Worm (Caenorhabditis elegans): Measurements from ENCODE around the gene ntl-2.

Gene ntl-2

ce11 chrII:4362088-4362487 lies 14.2 kb downstream of the ntl-2 start:
- TF ChIP-seq daf-12 (tag; optimal IDR thresholded peaks at IDR 0.05) (no peak), fkh-2 (tag; optimal IDR thresholded peaks at IDR 0.05) (no peak), nhr-25 (tag; optimal IDR thresholded peaks at IDR 0.05) (peak; percentile 54), nhr-23 (tag; optimal IDR thresholded peaks at IDR 0.05) (no peak), nhr-28 (tag; optimal IDR thresholded peaks at IDR 0.05) (no peak), mml-1 (tag; optimal IDR thresholded peaks at IDR 0.05) (no peak), ama-1 (optimal IDR thresholded peaks at IDR 0.05) (no peak), hmg-11 (tag; optimal IDR thresholded peaks at IDR 0.05) (no peak), nfya-1 (tag; optimal IDR thresholded peaks at IDR 0.05; ENCODE audit: insufficient read depth) (no peak), aly-2 (tag; optimal IDR thresholded peaks at IDR 0.05) (no peak), nhr-237 (tag; optimal IDR thresholded peaks at IDR 0.05) (no peak), elt-3 (tag; optimal IDR thresholded peaks at IDR 0.05) (no peak), pha-4 (tag; optimal IDR thresholded peaks at IDR 0.05) (peak; percentile 41), zag-1 (tag; optimal IDR thresholded peaks at IDR 0.05) (no peak), nhr-11 (tag; optimal IDR thresholded peaks at IDR 0.05) (no peak), R02D3.7 (tag; optimal IDR thresholded peaks at IDR 0.05) (no peak), unc-62 (GFP tag; optimal IDR thresholded peaks at IDR 0.05) (no peak)

DNA sequence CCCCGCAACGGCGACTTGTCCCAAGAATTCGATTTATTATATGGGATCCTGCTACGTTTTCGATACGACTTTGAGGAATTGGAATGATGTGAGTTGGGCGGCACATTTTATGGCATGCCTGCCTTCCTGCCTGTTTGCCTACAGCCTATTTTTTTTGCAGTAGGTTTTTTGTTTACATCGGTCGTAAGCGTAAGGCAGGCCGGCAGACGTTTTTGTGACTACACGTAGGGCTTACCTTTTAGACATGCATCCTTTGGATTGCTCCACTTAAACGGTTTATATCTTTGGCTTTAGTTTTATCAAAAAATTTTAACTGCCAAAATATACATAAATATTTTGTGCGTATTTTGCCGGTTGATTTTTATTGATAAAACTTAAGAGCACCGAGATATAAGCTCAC lies 17.0 kb downstream of the ntl-2 start:
- TF ChIP-seq eor-1 (tag; optimal IDR thresholded peaks at IDR 0.05) (no peak), ztf-4 (tag; optimal IDR thresholded peaks at IDR 0.05) (no peak), nhr-25 (tag; optimal IDR thresholded peaks at IDR 0.05) (no peak), snpc-4 (tag; optimal IDR thresholded peaks at IDR 0.05) (no peak), fos-1 (tag; optimal IDR thresholded peaks at IDR 0.05) (no peak), sea-2 (GFP tag; optimal IDR thresholded peaks at IDR 0.05) (no peak), nhr-67 (tag; optimal IDR thresholded peaks at IDR 0.05) (no peak), skn-1 (tag; optimal IDR thresholded peaks at IDR 0.05) (no peak), nhr-12 (tag; optimal IDR thresholded peaks at IDR 0.05) (no peak)

DNA sequence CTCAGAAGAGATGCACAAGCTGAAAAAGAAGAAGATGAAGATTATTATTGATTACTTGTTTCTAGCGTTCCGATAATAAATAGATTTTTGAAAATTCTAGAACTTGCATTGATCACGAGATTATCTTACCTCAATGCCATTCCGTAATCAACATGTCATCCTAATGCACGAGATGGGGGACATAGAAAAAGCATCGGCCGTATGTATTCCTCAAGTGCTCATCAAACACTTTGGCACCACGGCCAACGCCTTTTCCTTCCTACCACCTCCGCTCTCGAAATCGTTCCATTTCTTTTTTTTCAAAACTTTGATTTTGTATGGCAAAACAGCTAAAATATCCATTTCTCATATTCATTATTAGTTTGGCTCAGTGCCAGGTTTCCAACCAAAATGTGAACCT lies 17.5 kb downstream of the ntl-2 start, which contains the start of gene lat-2:
Gene lat-2, plus strand, starts transcription at position 301 of the 400 bp plus-strand sequence.
- TF ChIP-seq skn-1 (tag; optimal IDR thresholded peaks at IDR 0.05) (no peak), nhr-76 (tag; optimal IDR thresholded peaks at IDR 0.05) (no peak), lin-39 (tag; optimal IDR thresholded peaks at IDR 0.05) (no peak), nhr-67 (tag; optimal IDR thresholded peaks at IDR 0.05) (no peak), mdl-1 (tag; optimal IDR thresholded peaks at IDR 0.05) (no peak), lsy-12 (tag; optimal IDR thresholded peaks at IDR 0.05) (no peak), nfya-1 (tag; optimal IDR thresholded peaks at IDR 0.05; ENCODE audit: insufficient read depth) (no peak), nhr-237 (tag; optimal IDR thresholded peaks at IDR 0.05) (no peak), ztf-4 (tag; optimal IDR thresholded peaks at IDR 0.05) (no peak), egl-5 (tag; optimal IDR thresholded peaks at IDR 0.05) (no peak), daf-12 (tag; optimal IDR thresholded peaks at IDR 0.05) (no peak), nhr-25 (tag; optimal IDR thresholded peaks at IDR 0.05) (no peak), aly-2 (tag; optimal IDR thresholded peaks at IDR 0.05) (no peak), pqm-1 (tag; optimal IDR thresholded peaks at IDR 0.05) (no peak), fos-1 (tag; optimal IDR thresholded peaks at IDR 0.05) (no peak), ceh-9 (tag; optimal IDR thresholded peaks at IDR 0.05) (no peak), sea-2 (GFP tag; optimal IDR thresholded peaks at IDR 0.05) (no peak), ceh-28 (tag; optimal IDR thresholded peaks at IDR 0.05) (no peak)

DNA sequence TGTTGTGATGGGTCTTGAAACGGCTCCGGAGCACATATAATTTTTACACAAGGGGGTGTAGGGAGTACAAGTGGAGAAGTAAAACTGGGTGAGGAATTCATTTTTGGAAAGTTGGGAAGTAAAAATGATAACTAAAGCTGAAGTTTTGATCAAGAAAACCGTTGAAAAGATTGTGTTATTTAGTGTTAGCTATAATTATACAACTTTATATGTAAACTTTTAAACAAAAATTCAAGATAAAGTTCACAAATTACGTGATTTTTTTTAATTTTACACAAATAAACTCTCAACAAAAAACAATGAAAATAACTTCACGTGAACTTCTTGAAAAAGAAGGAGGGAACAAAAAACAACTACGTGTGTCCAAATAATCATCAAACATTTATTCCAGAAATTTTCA lies 21.0 kb downstream of the ntl-2 start, which contains the start of the genes H20J04.7 and H20J04.1:
Gene H20J04.7, minus strand, starts transcription at position 101 of the 400 bp plus-strand sequence.
Gene H20J04.1, plus strand, starts transcription at position 397 of the 400 bp plus-strand sequence.
- no peak for TF ChIP-seq fkh-10 (GFP tag; optimal IDR thresholded peaks at IDR 0.05)
- no peak for TF ChIP-seq jun-1 (tag; optimal IDR thresholded peaks at IDR 0.05)
- TF ChIP-seq ceh-16 (tag; optimal IDR thresholded peaks at IDR 0.05), result no peak
- no peak for TF ChIP-seq unc-39 (tag; optimal IDR thresholded peaks at IDR 0.05)
- TF ChIP-seq nhr-11 (tag; optimal IDR thresholded peaks at IDR 0.05), result no peak
- no peak for TF ChIP-seq fkh-2 (tag; optimal IDR thresholded peaks at IDR 0.05)

ce11 chrII:4350888-4351287 lies 25.4 kb downstream of the ntl-2 start, which contains the start of gene H20J04.9:
Gene H20J04.9, plus strand, starts transcription at chrII:4351188.
- TF ChIP-seq lin-15B (tag; optimal IDR thresholded peaks at IDR 0.05) (no peak), snpc-4 (tag; optimal IDR thresholded peaks at IDR 0.05) (no peak), nhr-11 (tag; optimal IDR thresholded peaks at IDR 0.05) (no peak), ceh-16 (tag; optimal IDR thresholded peaks at IDR 0.05) (no peak), elt-1 (tag; optimal IDR thresholded peaks at IDR 0.05) (no peak), sea-2 (GFP tag; optimal IDR thresholded peaks at IDR 0.05) (no peak), nhr-43 (tag; optimal IDR thresholded peaks at IDR 0.05; ENCODE audit: poor library complexity, severe bottlenecking) (no peak), nhr-67 (tag; optimal IDR thresholded peaks at IDR 0.05) (no peak), mml-1 (tag; optimal IDR thresholded peaks at IDR 0.05) (no peak)

Data from whole organism, L3 larva.